Worm (Caenorhabditis elegans) whole organism, midembryonic: ENCODE data around the gene str-214.

Experiments
- T22C8.4 ChIP-seq: fragments of 200-800 bp; sonication (Bioruptor generic); IDR thresholded peaks from 2 replicates; pipeline ENCODE4 v1.3.6; 2022; ENCODE audit warnings: missing genetic modification characterization, missing compliant biosample characterization
- cog-1 ChIP-seq: sonication (generic microtip); optimal IDR thresholded peaks from 2 replicates; lab custom pipeline; 2016; ENCODE audit warnings: missing genetic modification characterization, missing compliant biosample characterization
- flt-1 ChIP-seq: fragments of 200-800 bp; sonication (Bioruptor generic); IDR thresholded peaks from 2 replicates; pipeline ENCODE4 v1.3.6; 2022; ENCODE audit warnings: missing genetic modification characterization, missing compliant biosample characterization
- klf-2 ChIP-seq: fragments of 200-800 bp; sonication (Bioruptor generic); conservative IDR thresholded peaks from 2 replicates; pipeline ENCODE4 v1.3.6; 2022; ENCODE audit warnings: missing genetic modification reagents, missing genetic modification characterization, missing compliant biosample characterization
- med-1 ChIP-seq: sonication (generic microtip); optimal IDR thresholded peaks from 2 replicates; lab custom pipeline; 2017; ENCODE audit warnings: missing genetic modification characterization, mild to moderate bottlenecking, missing compliant biosample characterization, antibody characterized with exemption, missing genetic modification reagents; ENCODE audit not compliant: insufficient read depth
- ref-1 ChIP-seq: fragments of 200-800 bp; sonication (Bioruptor generic); conservative IDR thresholded peaks from 2 replicates; pipeline ENCODE4 v1.3.6; 2022; ENCODE audit warnings: missing genetic modification reagents, missing genetic modification characterization, missing compliant biosample characterization
- tab-1 ChIP-seq: fragments of 200-800 bp; sonication (Bioruptor generic); IDR thresholded peaks from 2 replicates; pipeline ENCODE4 v1.3.6; 2022; ENCODE audit warnings: missing genetic modification characterization, missing compliant biosample characterization
- ztf-23 ChIP-seq: fragments of 200-800 bp; sonication (Bioruptor generic); IDR thresholded peaks from 2 replicates; pipeline ENCODE4 v1.3.6; 2022; ENCODE audit warnings: missing genetic modification reagents, missing genetic modification characterization, missing compliant biosample characterization
- ztf-29 ChIP-seq: fragments of 200-800 bp; sonication (Bioruptor generic); IDR thresholded peaks from 2 replicates; pipeline ENCODE4 v1.3.6; 2022; ENCODE audit warnings: missing genetic modification reagents, missing genetic modification characterization, missing compliant biosample characterization

str-214 gene

ce11 chrV:16350775-16351378 lies 35.8 kb downstream of the str-214 start:
- no peak for TF ChIP-seq ref-1 (GFP tag; lab: Robert Waterston, UW)
- TF ChIP-seq T22C8.4, result no peak
- TF ChIP-seq med-1 (GFP tag; lab: Kevin White, UChicago), result no peak
- no peak for TF ChIP-seq flt-1 (GFP tag; lab: Robert Waterston, UW)
- no peak for TF ChIP-seq klf-2 (GFP tag; lab: Robert Waterston, UW)
- TF ChIP-seq tab-1, result no peak
- no peak for TF ChIP-seq cog-1

ce11 chrV:16351757-16352156 lies 36.7 kb downstream of the str-214 start:
- no peak for TF ChIP-seq ztf-23 (GFP tag; lab: Robert Waterston, UW)
- TF ChIP-seq klf-2 (GFP tag; lab: Robert Waterston, UW), result no peak
- no peak for TF ChIP-seq T22C8.4
- no peak for TF ChIP-seq tab-1
- no peak for TF ChIP-seq med-1 (GFP tag; lab: Kevin White, UChicago)
- TF ChIP-seq ztf-29, result no peak
- TF ChIP-seq cog-1, result no peak
- TF ChIP-seq flt-1 (GFP tag; lab: Robert Waterston, UW), result no peak
- no peak for TF ChIP-seq ref-1 (GFP tag; lab: Robert Waterston, UW)

DNA sequence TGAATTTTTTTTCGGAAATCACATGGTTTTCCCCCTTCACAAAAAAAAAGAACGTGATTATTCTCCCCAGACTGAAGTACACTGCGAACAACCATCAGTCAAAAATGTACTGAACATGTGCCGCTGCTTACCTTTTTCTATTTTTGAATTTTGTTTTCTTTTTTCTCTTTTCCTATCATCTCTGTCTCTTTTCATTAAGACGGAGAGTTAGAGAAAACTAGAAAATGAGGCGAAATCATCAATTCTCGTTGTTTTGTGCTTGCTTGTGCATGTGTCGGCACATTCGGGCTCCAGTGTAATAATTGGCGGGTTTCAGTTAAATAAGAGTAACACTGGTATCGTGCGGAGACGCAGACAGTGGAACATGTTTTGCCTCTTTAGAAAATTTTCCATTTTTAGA lies 37.2 kb downstream of the str-214 start:
- TF ChIP-seq med-1 (GFP tag; lab: Kevin White, UChicago) (no peak), ztf-29 (no peak), T22C8.4 (no peak), tab-1 (no peak), flt-1 (GFP tag; lab: Robert Waterston, UW) (no peak), cog-1 (no peak), klf-2 (GFP tag; lab: Robert Waterston, UW) (no peak), ztf-23 (GFP tag; lab: Robert Waterston, UW) (no peak), ref-1 (GFP tag; lab: Robert Waterston, UW) (no peak)

DNA sequence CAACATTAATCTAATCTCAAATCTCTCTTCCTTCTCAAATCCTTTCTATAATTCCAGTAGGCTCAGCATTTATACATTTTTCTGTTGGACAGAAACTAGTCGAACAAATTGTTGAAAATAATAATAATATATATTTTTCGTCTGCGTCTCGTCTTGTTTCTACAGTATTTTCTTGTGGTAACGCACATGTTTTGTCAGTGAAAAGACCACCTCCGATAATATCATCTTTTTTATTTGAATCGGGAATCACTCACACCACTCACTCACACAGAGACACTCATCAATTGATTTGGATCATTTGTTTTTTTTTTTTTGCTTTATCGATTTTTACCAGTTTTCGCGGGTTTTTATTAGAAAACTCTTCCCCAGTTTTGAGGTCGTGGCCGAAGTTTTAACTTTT lies 39.6 kb downstream of the str-214 start:
- TF ChIP-seq flt-1 (GFP tag; lab: Robert Waterston, UW) (no peak), tab-1 (no peak), T22C8.4 (no peak), med-1 (GFP tag; lab: Kevin White, UChicago) (no peak), ztf-29 (no peak), cog-1 (no peak), ztf-23 (GFP tag; lab: Robert Waterston, UW) (no peak), klf-2 (GFP tag; lab: Robert Waterston, UW) (no peak), ref-1 (GFP tag; lab: Robert Waterston, UW) (no peak)

ce11 chrV:16355941-16356340 lies 40.8 kb downstream of the str-214 start:
- peak; percentile 79 for TF ChIP-seq flt-1 (GFP tag; lab: Robert Waterston, UW)
- TF ChIP-seq ztf-29, result no peak
- no peak for TF ChIP-seq tab-1
- TF ChIP-seq cog-1, result peak; percentile 71

DNA sequence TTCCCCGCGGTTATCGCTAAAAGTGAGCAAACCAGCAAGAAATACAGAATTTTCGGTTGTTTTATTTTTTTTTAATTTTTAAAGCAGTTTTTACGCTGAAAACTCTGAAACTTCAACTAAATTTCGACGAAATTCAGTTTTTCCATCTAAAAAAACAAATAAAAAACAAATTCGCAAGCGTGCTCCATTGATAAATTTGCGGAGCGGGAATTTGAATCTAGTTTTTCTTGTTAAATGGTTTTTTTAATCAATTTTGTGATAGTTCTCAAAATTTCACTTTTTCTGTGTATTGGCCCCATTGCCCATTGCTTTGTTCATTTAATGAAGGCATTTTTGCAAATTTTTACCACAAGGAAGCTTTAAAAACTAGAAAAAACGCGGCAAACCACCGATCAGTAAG lies 41.7 kb downstream of the str-214 start:
- TF ChIP-seq cog-1 (no peak), tab-1 (no peak), klf-2 (GFP tag; lab: Robert Waterston, UW) (no peak), flt-1 (GFP tag; lab: Robert Waterston, UW) (no peak), ztf-23 (GFP tag; lab: Robert Waterston, UW) (no peak), ztf-29 (no peak), T22C8.4 (no peak), med-1 (GFP tag; lab: Kevin White, UChicago) (no peak), ref-1 (GFP tag; lab: Robert Waterston, UW) (no peak)

DNA sequence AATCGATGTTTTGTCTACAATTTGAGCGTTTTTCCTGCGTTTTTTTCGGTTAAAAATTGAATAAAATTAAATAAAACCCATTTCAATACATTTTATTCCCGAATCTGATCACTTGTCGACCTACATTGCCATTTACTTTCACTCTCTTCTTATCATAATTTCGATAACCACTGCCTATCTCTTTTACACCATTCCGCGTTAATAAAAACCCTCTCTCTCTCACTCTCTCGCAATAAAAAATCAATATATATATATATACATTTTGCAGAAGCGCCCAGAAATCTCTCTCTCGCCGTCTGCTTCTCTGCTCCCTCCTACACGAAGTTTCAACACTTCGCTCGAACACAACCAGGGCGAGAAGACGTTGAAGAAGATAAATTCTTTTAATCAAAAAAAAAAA lies 42.1 kb downstream of the str-214 start, which contains the start of gene pptr-1:
Gene pptr-1 (plus strand): TSS at position 269 of the 400 bp plus-strand sequence.
- TF ChIP-seq T22C8.4 (peak; percentile 22; the same call in 1 of the 2 replicates), ref-1 (GFP tag; lab: Robert Waterston, UW) (no peak)

DNA sequence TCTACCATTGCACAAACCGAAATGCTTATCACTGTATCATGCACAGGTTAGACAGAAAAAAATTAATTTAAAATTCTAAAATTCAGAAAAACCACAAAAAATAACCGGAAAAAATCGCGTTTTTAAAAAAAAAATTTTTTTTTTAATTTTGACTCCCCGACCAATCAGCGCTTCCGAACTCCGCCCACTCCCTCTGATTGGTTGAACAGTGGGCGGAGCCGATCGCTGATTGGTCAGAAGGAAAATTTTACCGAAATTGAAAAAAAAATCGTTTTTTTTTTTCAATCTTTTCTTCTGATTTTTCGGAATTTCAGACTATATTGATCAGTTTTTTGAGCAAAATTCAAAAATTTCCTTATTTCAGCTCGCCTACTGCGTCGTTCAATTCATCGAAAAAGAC lies 46.2 kb downstream of the str-214 start:
- TF ChIP-seq klf-2 (GFP tag; lab: Robert Waterston, UW) (no peak), tab-1 (no peak), ztf-29 (no peak), cog-1 (no peak), med-1 (GFP tag; lab: Kevin White, UChicago) (no peak), ztf-23 (GFP tag; lab: Robert Waterston, UW) (no peak), flt-1 (GFP tag; lab: Robert Waterston, UW) (no peak), T22C8.4 (no peak), ref-1 (GFP tag; lab: Robert Waterston, UW) (no peak)
